Worm (Caenorhabditis elegans) whole organism, L4 larva: ENCODE measurements around the gene C50D2.6.

Experiments used
- ceh-28 ChIP-seq: fragments of 150-350 bp; optimal IDR thresholded peaks from 2 replicates; lab custom pipeline; 2014; ENCODE audit warnings: missing biosample characterization, missing genetic modification reagents, missing genetic modification characterization
- ceh-44 ChIP-seq: fragments of 200-800 bp; sonication (Bioruptor generic); IDR thresholded peaks from 2 replicates; pipeline ENCODE4 v1.3.6; 2022; ENCODE audit warnings: missing genetic modification reagents, missing genetic modification characterization, missing compliant biosample characterization
- daf-19 ChIP-seq: fragments of 200-800 bp; sonication (Bioruptor generic); conservative IDR thresholded peaks from 2 replicates; pipeline ENCODE4 v1.3.6; 2022; ENCODE audit warnings: missing genetic modification characterization, missing compliant biosample characterization
- fkh-10 ChIP-seq: fragments of 150-350 bp; optimal IDR thresholded peaks from 2 replicates; lab custom pipeline; 2014; ENCODE audit warnings: missing biosample characterization, missing genetic modification reagents, missing genetic modification characterization
- fos-1 ChIP-seq: fragments of 150-350 bp; optimal IDR thresholded peaks from 2 replicates; lab custom pipeline; 2014; ENCODE audit warnings: missing biosample characterization, missing genetic modification characterization
- lsy-2 ChIP-seq, 2 experiments: fragments of 150-350 bp in 1 of 2; sonication (generic microtip) in 1 of 2; optimal IDR thresholded peaks; 2 replicates each; lab custom pipeline; 2014 to 2017; ENCODE audit warnings: missing biosample characterization in 2 of 2, missing genetic modification characterization in 2 of 2
- madf-9 ChIP-seq: fragments of 200-800 bp; sonication (Bioruptor generic); conservative IDR thresholded peaks from 2 replicates; pipeline ENCODE4 v1.3.6; 2022; ENCODE audit warnings: missing genetic modification reagents, missing genetic modification characterization, missing compliant biosample characterization
- nhr-28 ChIP-seq: fragments of 150-350 bp; optimal IDR thresholded peaks from 2 replicates; lab custom pipeline; 2014; ENCODE audit warnings: missing biosample characterization, missing genetic modification characterization
- nhr-77 ChIP-seq: fragments of 150-350 bp; optimal IDR thresholded peaks from 2 replicates; lab custom pipeline; 2014; ENCODE audit warnings: missing biosample characterization, missing genetic modification characterization
- unc-62 ChIP-seq, 3 experiments: fragments of 150-350 bp in 1 of 3; sonication (generic microtip); optimal IDR thresholded peaks in 2 of 3; peaks in 1 of 3; 1 replicate in 1 of 3; 2 replicates in 2 of 3; lab custom pipeline; 2014 to 2017; ENCODE audit warnings: missing biosample characterization in 3 of 3, missing genetic modification characterization in 3 of 3, missing genetic modification reagents in 3 of 3, missing genotype in 1 of 3
- zip-11 ChIP-seq: fragments of 200-800 bp; sonication (Bioruptor generic); IDR thresholded peaks from 2 replicates; pipeline ENCODE4 v1.3.6; 2022; ENCODE audit warnings: missing genetic modification characterization, missing compliant biosample characterization

- no peak for TF ChIP-seq lsy-2 (tag; optimal IDR thresholded peaks at IDR 0.05; lab: Kevin White, UChicago)
- no peak for TF ChIP-seq daf-19 (GFP tag; lab: Robert Waterston, UW)
- no peak for TF ChIP-seq ceh-44 (GFP tag; lab: Robert Waterston, UW)
- TF ChIP-seq ceh-28 (tag; lab: Kevin White, UChicago), result no peak
- no peak for TF ChIP-seq nhr-77 (tag; lab: Kevin White, UChicago)
- TF ChIP-seq unc-62 (GFP tag; optimal IDR thresholded peaks at IDR 0.05 in 1 of 2; lab: Kevin White, UChicago), result no peak
- TF ChIP-seq unc-62 (tag; optimal IDR thresholded peaks at IDR 0.05; lab: Kevin White, UChicago), result no peak
- no peak for TF ChIP-seq fkh-10
- TF ChIP-seq fos-1 (tag; lab: Kevin White, UChicago), result no peak
- TF ChIP-seq madf-9 (GFP tag; lab: Robert Waterston, UW), result no peak
- TF ChIP-seq zip-11 (GFP tag; lab: Robert Waterston, UW), result no peak
- TF ChIP-seq nhr-28 (tag; lab: Kevin White, UChicago), result no peak
Measured at ce11 chrII:46116-46515, 38.1 kb upstream of the C50D2.6 start, which contains the start of gene rpt-4.
